Fruit fly (Drosophila melanogaster): Measurements from ENCODE around the gene srl.

DNA sequence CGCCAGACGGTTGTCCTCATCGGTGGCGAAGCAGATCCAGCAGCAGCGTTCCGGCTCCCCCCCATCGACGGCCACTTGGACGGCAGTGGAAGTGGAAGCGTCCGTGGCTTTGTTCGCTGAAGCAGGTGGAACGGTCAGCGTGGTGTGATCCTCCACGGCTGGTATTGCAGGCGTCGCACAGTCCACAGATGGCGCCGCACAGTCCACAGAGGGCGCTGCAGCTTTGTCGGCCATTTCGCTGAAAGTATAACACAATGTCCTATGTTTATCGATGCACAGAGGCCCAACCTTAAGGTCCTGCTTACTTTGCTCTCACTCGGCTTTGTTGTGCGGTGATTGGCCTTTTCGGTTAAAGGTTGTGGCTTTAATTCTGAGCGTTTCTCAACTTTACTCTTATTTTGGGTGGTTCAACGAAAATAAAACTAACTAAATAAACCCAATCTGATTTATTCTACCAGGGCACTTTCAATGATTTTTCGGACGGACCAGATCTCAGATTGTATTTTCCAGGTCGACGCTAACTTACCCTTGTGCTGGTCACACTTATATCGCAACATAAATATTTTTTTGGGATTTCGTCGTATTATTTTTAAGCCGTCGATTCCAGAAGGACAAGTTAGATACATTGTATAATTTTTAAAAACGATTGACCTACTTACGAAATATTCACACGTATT, 31.6 kb downstream of the srl start, which contains the start of gene CG9855:
- TF ChIP-seq CG34367 (tag; optimal IDR thresholded peaks at IDR 0.05), result no peak
- no peak for TF ChIP-seq gl (tag; optimal IDR thresholded peaks at IDR 0.05)
- TF ChIP-seq D1 (tag; optimal IDR thresholded peaks at IDR 0.05), result no peak
- TF ChIP-seq CG13204 (GFP tag; optimal IDR thresholded peaks at IDR 0.05), result no peak
- no peak for TF ChIP-seq rn (GFP tag; IDR thresholded peaks at IDR 0.05)
